Fruit fly (Drosophila melanogaster) whole organism, adult: ENCODE measurements around the gene CG4957.

Experiments used
- CG11617 ChIP-seq: fragments of 200-800 bp; sonication (Bioruptor generic); optimal IDR thresholded peaks from 2 replicates; lab custom pipeline; 2017; ENCODE audit warnings: mild to moderate bottlenecking, missing biosample characterization, missing genetic modification reagents, missing genetic modification characterization
- CG12768 ChIP-seq: fragments of 200-800 bp; sonication (Bioruptor generic); optimal IDR thresholded peaks from 2 replicates; lab custom pipeline; 2017; ENCODE audit warnings: missing biosample characterization, missing genetic modification characterization, mild to moderate bottlenecking, moderate library complexity, missing genetic modification reagents
- CG14711 ChIP-seq: fragments of 200-800 bp; sonication (Bioruptor generic); optimal IDR thresholded peaks from 2 replicates; lab custom pipeline; 2018; ENCODE audit warnings: missing biosample characterization, mild to moderate bottlenecking, missing genetic modification characterization, moderate library complexity
- CG1620 ChIP-seq: fragments of 200-800 bp; sonication (Bioruptor generic); optimal IDR thresholded peaks from 2 replicates; lab custom pipeline; 2016; ENCODE audit warnings: missing biosample characterization, missing genetic modification characterization
- CG33017 ChIP-seq: fragments of 200-800 bp; sonication (Bioruptor generic); optimal IDR thresholded peaks from 2 replicates; lab custom pipeline; 2018; ENCODE audit warnings: missing biosample characterization, mild to moderate bottlenecking, missing genetic modification characterization, moderate library complexity
- CG5204 ChIP-seq: fragments of 200-800 bp; sonication (Bioruptor generic); optimal IDR thresholded peaks from 2 replicates; lab custom pipeline; 2016; ENCODE audit warnings: missing biosample characterization, missing genetic modification characterization
- CG7045 ChIP-seq: fragments of 200-800 bp; sonication (Bioruptor generic); optimal IDR thresholded peaks from 2 replicates; lab custom pipeline; 2017; ENCODE audit warnings: missing biosample characterization, mild to moderate bottlenecking, missing genetic modification characterization
- CG7101 ChIP-seq: fragments of 200-800 bp; sonication (Bioruptor generic); optimal IDR thresholded peaks from 2 replicates; lab custom pipeline; 2018; ENCODE audit warnings: missing biosample characterization, mild to moderate bottlenecking, missing genetic modification characterization, moderate library complexity
- Clk ChIP-seq: fragments of 200-800 bp; sonication (Bioruptor generic); optimal IDR thresholded peaks from 2 replicates; lab custom pipeline; 2017; ENCODE audit warnings: missing biosample characterization, missing genetic modification characterization
- Crg-1 ChIP-seq: fragments of 200-800 bp; sonication (Bioruptor generic); optimal IDR thresholded peaks from 2 replicates; lab custom pipeline; 2016; ENCODE audit warnings: missing biosample characterization, missing genetic modification characterization
- Hr96 ChIP-seq: fragments of 200-800 bp; sonication (Bioruptor generic); optimal IDR thresholded peaks from 2 replicates; lab custom pipeline; 2016; ENCODE audit warnings: missing biosample characterization, missing genetic modification characterization
- Mnt ChIP-seq: fragments of 200-800 bp; sonication (Bioruptor generic); optimal IDR thresholded peaks from 2 replicates; lab custom pipeline; 2016; ENCODE audit warnings: missing biosample characterization, mild to moderate bottlenecking, missing genetic modification characterization
- bab1 ChIP-seq: fragments of 200-800 bp; sonication (Bioruptor generic); optimal IDR thresholded peaks from 3 replicates; lab custom pipeline; 2019; ENCODE audit warnings: missing biosample characterization, mild to moderate bottlenecking, missing genetic modification characterization, moderate library complexity
- cic ChIP-seq: fragments of 200-800 bp; sonication (Bioruptor generic); optimal IDR thresholded peaks from 2 replicates; lab custom pipeline; 2017; ENCODE audit warnings: missing biosample characterization, mild to moderate bottlenecking, missing genetic modification characterization, moderate library complexity
- cnc ChIP-seq, 2 experiments: fragments of >200 bp; optimal IDR thresholded peaks; 2 replicates each; lab custom pipeline; 2017
- kay ChIP-seq: fragments of 200-800 bp; sonication (Bioruptor generic); peaks from one replicate; lab custom pipeline; 2016; ENCODE audit warnings: missing biosample characterization, missing genetic modification characterization, borderline replicate concordance
- ovo ChIP-seq: fragments of 200-800 bp; sonication (Bioruptor generic); optimal IDR thresholded peaks from 2 replicates; lab custom pipeline; 2016; ENCODE audit warnings: missing biosample characterization, missing genetic modification characterization
- pad ChIP-seq: fragments of 200-800 bp; sonication (Bioruptor generic); optimal IDR thresholded peaks from 3 replicates; lab custom pipeline; 2017; ENCODE audit warnings: missing biosample characterization, missing genetic modification characterization, mild to moderate bottlenecking, moderate library complexity, missing genetic modification reagents
- tj ChIP-seq: fragments of 200-800 bp; sonication (Bioruptor generic); optimal IDR thresholded peaks from 3 replicates; lab custom pipeline; 2017; ENCODE audit warnings: missing biosample characterization, mild to moderate bottlenecking, missing genetic modification characterization, moderate library complexity
- toe ChIP-seq: fragments of 200-800 bp; sonication (Bioruptor generic); optimal IDR thresholded peaks from 2 replicates; lab custom pipeline; 2016; ENCODE audit warnings: missing biosample characterization, missing genetic modification characterization

The CG4957 gene

DNA sequence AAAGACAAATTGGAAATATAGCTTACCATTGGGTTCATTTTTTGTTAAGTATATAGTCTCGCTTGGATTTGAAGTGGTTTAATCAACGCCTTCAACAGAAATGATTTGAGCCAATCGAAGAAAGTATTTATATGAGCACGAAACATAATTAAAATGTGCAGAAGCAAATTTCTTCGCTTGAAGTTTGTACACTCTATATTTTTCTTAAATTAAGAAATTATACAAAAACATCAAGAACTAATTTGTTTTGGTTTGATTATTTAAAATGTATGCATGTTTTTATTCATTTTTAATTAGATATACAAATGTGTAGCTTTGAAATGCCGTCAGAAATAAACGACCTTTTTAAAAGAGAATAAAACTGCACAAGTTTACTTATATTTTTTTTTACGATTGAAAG, 33.2 kb downstream of the CG4957 start, which contains the start of gene CG13138:
CG13138 (minus strand) TSS at position 101 of the 400 bp plus-strand sequence.
- TF ChIP-seq Clk (GFP tag; lab: Kevin White, UChicago) (no peak), CG33017 (tag; lab: Kevin White, UChicago) (no peak)

DNA sequence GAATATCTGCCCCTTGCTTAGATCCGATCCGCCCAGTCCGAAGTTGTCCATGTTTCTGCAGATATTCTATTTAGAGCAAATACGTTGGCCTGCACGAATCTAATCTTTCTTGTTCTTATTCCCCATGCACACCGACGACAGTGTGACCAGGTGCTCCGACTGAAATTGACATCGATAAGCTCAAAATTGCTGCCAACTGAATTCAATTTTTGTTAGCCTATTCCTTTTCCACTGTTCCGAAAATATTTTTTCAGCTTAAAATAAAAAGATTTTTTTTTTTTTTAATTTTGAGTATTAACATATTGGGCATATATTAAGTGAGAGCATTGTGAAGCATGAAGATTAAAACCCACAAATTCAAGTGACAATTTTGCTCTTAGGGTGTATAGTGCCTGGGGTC, 35.1 kb downstream of the CG4957 start, which contains the start of gene nmd:
nmd (minus strand) TSS at position 162 of the 400 bp plus-strand sequence.
- TF ChIP-seq CG1620 (GFP tag; lab: Kevin White, UChicago) (no peak), toe (GFP tag; lab: Kevin White, UChicago) (no peak), CG7101 (tag; lab: Kevin White, UChicago) (no peak), Crg-1 (GFP tag; lab: Kevin White, UChicago) (no peak), pad (GFP tag; lab: Kevin White, UChicago) (no peak), CG33017 (tag; lab: Kevin White, UChicago) (peak; percentile 12), cnc (optimal IDR thresholded peaks at IDR 0.05; lab: Kevin White, UChicago) (no peak), cic (GFP tag; lab: Kevin White, UChicago) (no peak), CG11617 (GFP tag; lab: Kevin White, UChicago) (no peak), tj (GFP tag; lab: Kevin White, UChicago) (no peak), Hr96 (no peak), bab1 (peak; percentile 61), CG12768 (GFP tag; lab: Kevin White, UChicago) (no peak), CG7045 (no peak), Clk (GFP tag; lab: Kevin White, UChicago) (no peak), CG5204 (GFP tag; lab: Kevin White, UChicago) (no peak), ovo (GFP tag; lab: Kevin White, UChicago) (no peak), kay (GFP tag; lab: Kevin White, UChicago) (peak; percentile 67), Mnt (peak; percentile 79), CG14711 (tag; lab: Kevin White, UChicago) (peak; percentile 28)

DNA sequence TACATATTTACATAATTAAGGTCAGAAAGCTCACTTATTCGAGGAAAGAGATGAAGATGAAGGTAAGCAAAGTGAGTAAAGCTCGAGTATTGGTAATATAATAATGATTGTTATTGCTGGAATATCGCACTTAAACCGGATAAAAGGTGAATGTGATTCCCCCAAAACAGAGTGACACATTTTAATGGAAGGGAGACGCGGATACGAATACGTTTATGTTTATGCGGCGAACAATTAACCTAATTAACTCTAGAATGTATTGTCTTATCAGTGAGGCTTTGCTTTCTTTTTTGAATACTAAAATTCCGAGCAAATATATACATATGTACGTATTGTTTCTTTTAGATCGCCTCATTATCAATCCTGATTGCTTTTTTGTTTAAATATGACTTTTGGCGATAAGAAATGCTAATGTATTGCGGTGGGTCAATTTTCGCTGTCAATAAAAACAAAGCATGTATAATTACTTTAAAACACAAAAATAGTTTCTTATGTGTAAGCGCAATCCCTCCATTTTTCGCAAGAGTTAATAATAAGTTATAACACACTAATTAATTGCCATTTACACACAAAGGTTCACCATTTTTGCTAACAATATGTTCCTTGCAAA, 37.0 kb downstream of the CG4957 start:
- TF ChIP-seq CG14711 (tag; lab: Kevin White, UChicago) (no peak), CG11617 (GFP tag; lab: Kevin White, UChicago) (no peak), Hr96 (no peak), kay (GFP tag; lab: Kevin White, UChicago) (peak; percentile 64), toe (GFP tag; lab: Kevin White, UChicago) (no peak)

DNA sequence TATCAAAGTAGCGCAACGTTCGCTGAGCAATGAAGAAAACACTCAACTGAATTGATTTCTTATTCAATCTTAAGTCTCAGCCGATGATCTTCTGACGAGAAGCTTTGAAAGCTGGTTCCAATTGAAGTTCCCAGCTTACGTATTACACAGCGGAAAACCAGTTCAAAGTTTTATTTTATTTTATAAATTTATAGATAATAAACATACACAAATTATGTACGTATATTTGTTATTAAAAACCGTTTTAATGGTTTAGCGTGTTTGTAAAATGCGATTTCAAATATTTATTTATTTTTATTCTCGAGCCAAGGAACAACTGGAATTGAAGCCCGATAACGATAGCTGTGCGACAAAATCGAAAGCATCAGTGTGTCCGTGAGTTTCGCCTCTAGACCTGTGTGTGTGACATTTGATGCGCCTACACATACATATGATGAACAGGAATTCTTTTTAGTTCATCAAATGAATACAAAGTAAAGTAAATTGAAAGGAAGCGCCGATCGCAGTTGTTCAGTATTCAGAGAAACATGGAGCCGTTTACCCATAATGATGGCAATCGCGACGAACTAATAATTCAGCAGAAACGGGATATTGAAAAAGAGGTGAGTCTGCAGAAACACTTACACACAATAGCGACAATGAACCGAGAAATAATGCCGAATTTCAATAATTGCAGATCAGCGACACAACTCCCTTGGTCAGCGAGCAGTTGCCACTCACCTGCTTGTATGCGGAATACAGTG, 38.0 kb downstream of the CG4957 start, which contains the start of the genes CG5390 and CG4968:
CG5390 (minus strand) TSS at position 77 of the 743 bp plus-strand sequence.
CG4968 (plus strand) TSS at position 405 of the 743 bp plus-strand sequence.
- TF ChIP-seq pad (GFP tag; lab: Kevin White, UChicago) = peak; percentile 58
- peak; percentile 59 for TF ChIP-seq CG11617 (GFP tag; lab: Kevin White, UChicago)
- TF ChIP-seq CG7101 (tag; lab: Kevin White, UChicago) = peak; percentile 81
- TF ChIP-seq kay (GFP tag; lab: Kevin White, UChicago) = peak; percentile 96
- TF ChIP-seq CG33017 (tag; lab: Kevin White, UChicago) = peak; percentile 61
- peak; percentile 57 for TF ChIP-seq CG1620 (GFP tag; lab: Kevin White, UChicago)
- peak; percentile 58 for TF ChIP-seq Mnt
- TF ChIP-seq cnc (optimal IDR thresholded peaks at IDR 0.05; lab: Kevin White, UChicago) = no peak
- TF ChIP-seq CG14711 (tag; lab: Kevin White, UChicago) = peak; percentile 77
- peak; percentile 36 for TF ChIP-seq Crg-1 (GFP tag; lab: Kevin White, UChicago)
- TF ChIP-seq ovo (GFP tag; lab: Kevin White, UChicago) = peak; percentile 51
- TF ChIP-seq CG7045 = peak; percentile 64
- peak; percentile 22 for TF ChIP-seq cic (GFP tag; lab: Kevin White, UChicago)
- TF ChIP-seq CG12768 (GFP tag; lab: Kevin White, UChicago) = peak; percentile 69
- peak; percentile 23 for TF ChIP-seq Clk (GFP tag; lab: Kevin White, UChicago)
- TF ChIP-seq toe (GFP tag; lab: Kevin White, UChicago) = no peak
- TF ChIP-seq CG5204 (GFP tag; lab: Kevin White, UChicago) = no peak
- no peak for TF ChIP-seq Hr96
- peak; percentile 91 for TF ChIP-seq bab1
- peak; percentile 72 for TF ChIP-seq tj (GFP tag; lab: Kevin White, UChicago)

DNA sequence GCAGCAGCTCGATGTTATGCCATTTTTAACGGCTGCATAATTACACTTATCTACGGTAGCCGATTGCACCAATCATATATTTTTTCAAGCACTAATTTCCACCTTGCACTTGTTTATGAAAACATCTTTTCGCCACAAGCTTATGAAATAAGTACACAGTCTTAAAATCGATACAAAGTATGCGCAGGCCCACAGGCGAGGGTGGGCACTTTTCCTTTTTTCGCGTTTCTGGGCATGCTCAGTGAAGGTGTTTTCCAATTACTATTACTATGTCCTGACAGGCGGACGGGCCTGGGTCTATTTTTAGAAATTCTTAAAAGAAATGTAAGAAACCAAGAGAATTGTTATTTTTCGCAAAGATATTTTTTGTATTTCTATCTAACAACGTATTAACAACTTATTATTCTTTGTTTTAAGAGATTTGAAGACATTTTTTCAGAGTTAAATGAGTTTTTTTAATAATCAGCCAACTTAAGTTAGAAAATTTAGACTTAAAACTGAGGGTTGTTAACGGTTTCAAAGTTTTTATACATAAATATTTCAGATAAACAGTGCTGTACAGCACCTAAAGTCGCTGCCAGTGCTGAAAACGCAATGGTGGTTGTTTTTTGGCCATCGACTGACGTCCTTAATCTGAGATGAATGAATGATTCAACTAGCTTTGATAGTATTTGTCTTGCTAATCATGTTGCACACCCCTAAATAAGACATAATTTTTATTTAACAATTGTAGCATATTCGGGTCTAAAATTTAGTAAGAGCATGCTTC, 42.1 kb downstream of the CG4957 start, which contains the start of gene Cdk5alpha:
Cdk5alpha (minus strand) TSS at position 343 of the 769 bp plus-strand sequence.
- TF ChIP-seq bab1 (no peak), Clk (GFP tag; lab: Kevin White, UChicago) (no peak), cic (GFP tag; lab: Kevin White, UChicago) (peak; percentile 3)
